Fruit fly (Drosophila melanogaster): ENCODE data around the gene Usp7.

Usp7 gene

dm6 chrX:12028825-12029514 is at the start of gene Usp7 (continued):
- 0 out of 2 replicates have a peak, but pooled peaks have one; percentile 11 for TF ChIP-seq CG14014 (GFP tag; IDR thresholded peaks at IDR 0.05)
- peak; percentile 29 for TF ChIP-seq CG13624 (GFP tag; optimal IDR thresholded peaks at IDR 0.05)
- no peak for TF ChIP-seq NK7.1 (GFP tag; optimal IDR thresholded peaks at IDR 0.05)
- TF ChIP-seq CG17385 (GFP tag; optimal IDR thresholded peaks at IDR 0.05), result no peak
- no peak for TF ChIP-seq da (GFP tag; optimal IDR thresholded peaks at IDR 0.05)
- TF ChIP-seq al (GFP tag; IDR thresholded peaks at IDR 0.05), result 0 out of 2 replicates have a peak, but pooled peaks have one; percentile 12
- TF ChIP-seq CG43689 (GFP tag; IDR thresholded peaks at IDR 0.05), result no peak
- TF ChIP-seq usp (GFP tag; optimal IDR thresholded peaks at IDR 0.05), result no peak
- TF ChIP-seq lab (GFP tag; optimal IDR thresholded peaks at IDR 0.05), result no peak
- no peak for TF ChIP-seq D (optimal IDR thresholded peaks at IDR 0.05)
- no peak for TF ChIP-seq D (GFP tag; optimal IDR thresholded peaks at IDR 0.05)
- peak; percentile 58 for TF ChIP-seq Abd-B (GFP tag; optimal IDR thresholded peaks at IDR 0.05)
- no peak for TF ChIP-seq Side (GFP tag; optimal IDR thresholded peaks at IDR 0.05)
- no peak for TF ChIP-seq wdn (GFP tag; IDR thresholded peaks at IDR 0.05)
- TF ChIP-seq Hr51 (GFP tag; optimal IDR thresholded peaks at IDR 0.05), result no peak
- no peak for TF ChIP-seq NC2α (GFP tag; optimal IDR thresholded peaks at IDR 0.05)
- TF ChIP-seq mam (GFP tag; optimal IDR thresholded peaks at IDR 0.05), result peak; percentile 12
- TF ChIP-seq CG30403 (GFP tag; optimal IDR thresholded peaks at IDR 0.05), result peak; percentile 20
- no peak for TF ChIP-seq Jarid2 (GFP tag; optimal IDR thresholded peaks at IDR 0.05)
- no peak for TF ChIP-seq bab2 (GFP tag; optimal IDR thresholded peaks at IDR 0.05)
- no peak for TF ChIP-seq chm (GFP tag; IDR thresholded peaks at IDR 0.05)
- no peak for TF ChIP-seq Neu2 (GFP tag; optimal IDR thresholded peaks at IDR 0.05; ENCODE audit: borderline replicate concordance)
- TF ChIP-seq Hey (tag; optimal IDR thresholded peaks at IDR 0.05), result no peak
- TF ChIP-seq CG30020 (tag; optimal IDR thresholded peaks at IDR 0.05), result peak; percentile 91
- no peak for TF ChIP-seq CG4854 (GFP tag; optimal IDR thresholded peaks at IDR 0.05)
- TF ChIP-seq CG14050 (GFP tag; IDR thresholded peaks at IDR 0.05), result no peak
- TF ChIP-seq insv (GFP tag; optimal IDR thresholded peaks at IDR 0.05), result no peak
- no peak for TF ChIP-seq ro (GFP tag; IDR thresholded peaks at IDR 0.05)
- TF ChIP-seq eve (GFP tag; optimal IDR thresholded peaks at IDR 0.05), result no peak
- no peak for TF ChIP-seq CG6765 (GFP tag; optimal IDR thresholded peaks at IDR 0.05)
- no peak; the same call in 1 of the 2 replicates for TF ChIP-seq HLH3B (GFP tag; IDR thresholded peaks at IDR 0.05)
- no peak for TF ChIP-seq ap (GFP tag; IDR thresholded peaks at IDR 0.05)
- no peak for TF ChIP-seq Hmx (GFP tag; optimal IDR thresholded peaks at IDR 0.05)
- TF ChIP-seq Gsc (GFP tag; IDR thresholded peaks at IDR 0.05), result no peak
- peak; percentile 96 for TF ChIP-seq knrl (GFP tag; IDR thresholded peaks at IDR 0.05; ENCODE audit: partially characterized antibody)
- TF ChIP-seq Taf1 (GFP tag; IDR thresholded peaks at IDR 0.05), result no peak
- peak; percentile 26 for TF ChIP-seq CG4617 (GFP tag; optimal IDR thresholded peaks at IDR 0.05; ENCODE audit: borderline replicate concordance)
- TF ChIP-seq yki (optimal IDR thresholded peaks at IDR 0.05), result no peak
- no peak for TF ChIP-seq Dfd (GFP tag; optimal IDR thresholded peaks at IDR 0.05)
- TF ChIP-seq CG7786 (GFP tag; optimal IDR thresholded peaks at IDR 0.05), result no peak
- peak; percentile 84 for TF ChIP-seq nerfin-2 (GFP tag; IDR thresholded peaks at IDR 0.05; ENCODE audit: partially characterized antibody)
- TF ChIP-seq CG1792 (GFP tag; optimal IDR thresholded peaks at IDR 0.05), result no peak
- 0 out of 2 replicates have a peak, but pooled peaks have one; percentile 13 for TF ChIP-seq CG1024 (GFP tag; IDR thresholded peaks at IDR 0.05)
- no peak for TF ChIP-seq Sox100B (GFP tag; optimal IDR thresholded peaks at IDR 0.05)
- no peak for TF ChIP-seq cato (GFP tag; optimal IDR thresholded peaks at IDR 0.05; ENCODE audit: borderline replicate concordance)
- no peak for TF ChIP-seq Bdp1 (GFP tag; optimal IDR thresholded peaks at IDR 0.05)
- TF ChIP-seq CG6689 (GFP tag; IDR thresholded peaks at IDR 0.05), result no peak
- TF ChIP-seq CG6791 (GFP tag; IDR thresholded peaks at IDR 0.05; ENCODE audit: partially characterized antibody), result peak; percentile 98
- no peak for TF ChIP-seq Ptx1 (GFP tag; IDR thresholded peaks at IDR 0.05)
- TF ChIP-seq sisA (GFP tag; IDR thresholded peaks at IDR 0.05), result no peak
- no peak for TF ChIP-seq CG13123 (GFP tag; optimal IDR thresholded peaks at IDR 0.05)
